Fruit fly (Drosophila melanogaster): ENCODE results near the gene Polr3D.
A peak's percentile ranks its signal among the peaks of the same experiment; 100 is the strongest.

Gene Polr3D

dm6 chr3L:18144620-18145019 lies 35.2 kb upstream of the Polr3D start (continued):
- TF ChIP-seq Doc3 (GFP tag; IDR thresholded peaks at IDR 0.05; ENCODE audit: partially characterized antibody) (no peak), kni (GFP tag; optimal IDR thresholded peaks at IDR 0.05) (no peak), CG32532 (GFP tag; IDR thresholded peaks at IDR 0.05) (no peak), CG1792 (GFP tag; optimal IDR thresholded peaks at IDR 0.05) (peak; percentile 2), CG3281 (GFP tag; optimal IDR thresholded peaks at IDR 0.05) (peak; percentile 32), Mad (GFP tag; optimal IDR thresholded peaks at IDR 0.05) (no peak), eve (GFP tag; optimal IDR thresholded peaks at IDR 0.05) (no peak), phol (tag; optimal IDR thresholded peaks at IDR 0.05) (no peak), ci (GFP tag; IDR thresholded peaks at IDR 0.05) (no peak), CHES-1-like (GFP tag; optimal IDR thresholded peaks at IDR 0.05) (peak; percentile 8), Max (GFP tag; optimal IDR thresholded peaks at IDR 0.05) (no peak), CG16779 (GFP tag; IDR thresholded peaks at IDR 0.05) (no peak), CG9727 (GFP tag; optimal IDR thresholded peaks at IDR 0.05) (no peak), mirr (GFP tag; optimal IDR thresholded peaks at IDR 0.05) (no peak), crol (GFP tag; IDR thresholded peaks at IDR 0.05) (no peak), CG13624 (GFP tag; optimal IDR thresholded peaks at IDR 0.05) (no peak), CG3847 (GFP tag; IDR thresholded peaks at IDR 0.05) (no peak), CG17612 (GFP tag; IDR thresholded peaks at IDR 0.05) (no peak), NfI (GFP tag; optimal IDR thresholded peaks at IDR 0.05) (no peak), CG8281 (tag; optimal IDR thresholded peaks at IDR 0.05) (no peak), CG5245 (GFP tag; optimal IDR thresholded peaks at IDR 0.05) (no peak), lov (optimal IDR thresholded peaks at IDR 0.05) (no peak), lov (GFP tag; IDR thresholded peaks at IDR 0.05) (no peak), ems (GFP tag; optimal IDR thresholded peaks at IDR 0.05) (no peak), bsh (GFP tag; optimal IDR thresholded peaks at IDR 0.05) (no peak), CG15479 (GFP tag; optimal IDR thresholded peaks at IDR 0.05) (no peak), Nf-YB (GFP tag; optimal IDR thresholded peaks at IDR 0.05) (no peak), dmrt99B (tag; optimal IDR thresholded peaks at IDR 0.05) (no peak), CG7271 (tag; optimal IDR thresholded peaks at IDR 0.05) (no peak), Adf1 (GFP tag; IDR thresholded peaks at IDR 0.05) (no peak), sens (GFP tag) (peak; percentile 54), Hmx (GFP tag; optimal IDR thresholded peaks at IDR 0.05) (no peak), CG15073 (GFP tag; optimal IDR thresholded peaks at IDR 0.05) (no peak), HmgD (GFP tag; optimal IDR thresholded peaks at IDR 0.05) (no peak), oc (tag; optimal IDR thresholded peaks at IDR 0.05) (no peak), Dfd (GFP tag; optimal IDR thresholded peaks at IDR 0.05) (no peak), CG10209 (GFP tag; optimal IDR thresholded peaks at IDR 0.05) (peak; percentile 41), gfzf (GFP tag; optimal IDR thresholded peaks at IDR 0.05) (no peak), jigr1 (GFP tag; IDR thresholded peaks at IDR 0.05) (no peak), unpg (GFP tag; optimal IDR thresholded peaks at IDR 0.05) (peak; percentile 11), Hsf (GFP tag; optimal IDR thresholded peaks at IDR 0.05) (no peak), CG10565 (GFP tag; optimal IDR thresholded peaks at IDR 0.05) (no peak), C15 (GFP tag; IDR thresholded peaks at IDR 0.05) (no peak), cwo (GFP tag; optimal IDR thresholded peaks at IDR 0.05) (peak; percentile 15), pum (GFP tag; optimal IDR thresholded peaks at IDR 0.05) (no peak), chm (GFP tag; IDR thresholded peaks at IDR 0.05) (no peak), inv (GFP tag; IDR thresholded peaks at IDR 0.05; ENCODE audit: partially characterized antibody) (no peak), CG10147 (GFP tag; optimal IDR thresholded peaks at IDR 0.05) (no peak), HmgZ (tag; optimal IDR thresholded peaks at IDR 0.05) (peak; percentile 3), Blimp-1 (GFP tag; optimal IDR thresholded peaks at IDR 0.05) (peak; percentile 51), bowl (GFP tag; IDR thresholded peaks at IDR 0.05) (no peak), lilli (GFP tag; optimal IDR thresholded peaks at IDR 0.05) (no peak)
